Worm (Caenorhabditis elegans) whole organism, mixed stage, embryonic: ENCODE measurements around the gene F15A4.2.

Experiments used
- M03D4.4 ChIP-seq: sonication (generic microtip); optimal IDR thresholded peaks from 2 replicates; lab custom pipeline; 2017; ENCODE audit warnings: mild to moderate bottlenecking, missing genetic modification characterization, missing compliant biosample characterization
- blmp-1 ChIP-seq: fragments of 150-350 bp; optimal IDR thresholded peaks from 2 replicates; lab custom pipeline; 2014; ENCODE audit warnings: missing biosample characterization, missing genetic modification characterization
- ceh-39 ChIP-seq: fragments of 150-350 bp; optimal IDR thresholded peaks from 2 replicates; lab custom pipeline; 2014; ENCODE audit warnings: missing biosample characterization, missing genetic modification characterization
- ceh-43 ChIP-seq: fragments of 200-800 bp; sonication (Bioruptor generic); optimal IDR thresholded peaks from 2 replicates; lab custom pipeline; 2018; ENCODE audit warnings: mild to moderate bottlenecking, missing genetic modification characterization, moderate library complexity, missing compliant biosample characterization
- ceh-83 ChIP-seq: fragments of 200-800 bp; sonication (Bioruptor generic); optimal IDR thresholded peaks from 2 replicates; lab custom pipeline; 2018; ENCODE audit warnings: mild to moderate bottlenecking, missing genetic modification characterization, missing compliant biosample characterization
- ces-1 ChIP-seq: fragments of 150-350 bp; optimal IDR thresholded peaks from 2 replicates; lab custom pipeline; 2014; ENCODE audit warnings: missing biosample characterization, missing genetic modification reagents, missing genetic modification characterization
- cnd-1 ChIP-seq: fragments of 200-800 bp; sonication (Bioruptor generic); optimal IDR thresholded peaks from 2 replicates; lab custom pipeline; 2018; ENCODE audit warnings: mild to moderate bottlenecking, missing genetic modification characterization, missing compliant biosample characterization
- drap-1 ChIP-seq: fragments of 200-800 bp; sonication (Bioruptor generic); optimal IDR thresholded peaks from 3 replicates; lab custom pipeline; 2018; ENCODE audit warnings: mild to moderate bottlenecking, missing genetic modification characterization, missing compliant biosample characterization
- elt-1 ChIP-seq: sonication (generic microtip); optimal IDR thresholded peaks from 2 replicates; lab custom pipeline; 2017; ENCODE audit warnings: missing genetic modification characterization, mild to moderate bottlenecking, missing compliant biosample characterization, antibody characterized with exemption, moderate library complexity, borderline replicate concordance; ENCODE audit not compliant: insufficient read depth
- flh-1 ChIP-seq: fragments of 200-800 bp; sonication (Bioruptor generic); optimal IDR thresholded peaks from 2 replicates; lab custom pipeline; 2018; ENCODE audit warnings: mild to moderate bottlenecking, missing genetic modification characterization, moderate library complexity, missing compliant biosample characterization
- ham-2 ChIP-seq: fragments of 200-800 bp; sonication (Bioruptor generic); optimal IDR thresholded peaks from 2 replicates; lab custom pipeline; 2018; ENCODE audit warnings: mild to moderate bottlenecking, missing genetic modification characterization, missing compliant biosample characterization
- hlh-1 ChIP-seq: fragments of 150-350 bp; optimal IDR thresholded peaks from 2 replicates; lab custom pipeline; 2014; ENCODE audit warnings: missing biosample characterization, missing genetic modification reagents, missing genetic modification characterization
- lin-13 ChIP-seq: fragments of 150-350 bp; optimal IDR thresholded peaks from 2 replicates; lab custom pipeline; 2014; ENCODE audit warnings: missing biosample characterization, missing genetic modification characterization
- lsy-2 ChIP-seq: fragments of 150-350 bp; optimal IDR thresholded peaks from 2 replicates; lab custom pipeline; 2014; ENCODE audit warnings: missing biosample characterization, missing genetic modification characterization
- mep-1 ChIP-seq: fragments of 150-350 bp; optimal IDR thresholded peaks from 2 replicates; lab custom pipeline; 2017; ENCODE audit warnings: missing biosample characterization, missing genetic modification reagents, missing genetic modification characterization, inconsistent platforms
- mls-2 ChIP-seq: sonication (generic microtip); optimal IDR thresholded peaks from 2 replicates; lab custom pipeline; 2016; ENCODE audit warnings: mild to moderate bottlenecking, missing genetic modification characterization, moderate library complexity, missing compliant biosample characterization
- nhr-12 ChIP-seq: fragments of 150-350 bp; optimal IDR thresholded peaks from 2 replicates; lab custom pipeline; 2014; ENCODE audit warnings: missing biosample characterization, missing genetic modification characterization
- nhr-2 ChIP-seq: fragments of 150-350 bp; optimal IDR thresholded peaks from 2 replicates; lab custom pipeline; 2014; ENCODE audit warnings: missing biosample characterization, missing genetic modification characterization
- nhr-237 ChIP-seq: fragments of 150-350 bp; optimal IDR thresholded peaks from 2 replicates; lab custom pipeline; 2014; ENCODE audit warnings: missing biosample characterization, missing genetic modification characterization
- nhr-28 ChIP-seq: fragments of 150-350 bp; optimal IDR thresholded peaks from 2 replicates; lab custom pipeline; 2014; ENCODE audit warnings: missing biosample characterization, missing genetic modification characterization
- nhr-76 ChIP-seq: sonication (generic microtip); optimal IDR thresholded peaks from 2 replicates; lab custom pipeline; 2017; ENCODE audit warnings: missing biosample characterization, missing genetic modification characterization
- pha-4 ChIP-seq: fragments of 150-350 bp; optimal IDR thresholded peaks from 2 replicates; lab custom pipeline; 2018; ENCODE audit warnings: missing biosample characterization, missing genetic modification reagents, missing genetic modification characterization
- sem-2 ChIP-seq: fragments of 200-800 bp; sonication (Bioruptor generic); optimal IDR thresholded peaks from 2 replicates; lab custom pipeline; 2018; ENCODE audit warnings: mild to moderate bottlenecking, missing genetic modification characterization, missing compliant biosample characterization
- snpc-4 ChIP-seq: fragments of 150-350 bp; optimal IDR thresholded peaks from 2 replicates; lab custom pipeline; 2014; ENCODE audit warnings: missing biosample characterization, missing genetic modification characterization
- tbx-8 ChIP-seq: fragments of 200-800 bp; sonication (Bioruptor generic); optimal IDR thresholded peaks from 2 replicates; lab custom pipeline; 2018; ENCODE audit warnings: mild to moderate bottlenecking, missing genetic modification characterization, moderate library complexity, missing compliant biosample characterization
- unc-120 ChIP-seq: sonication (generic microtip); optimal IDR thresholded peaks from 2 replicates; lab custom pipeline; 2017; ENCODE audit warnings: missing genetic modification characterization, missing compliant biosample characterization; ENCODE audit not compliant: poor library complexity, severe bottlenecking
- unc-39 ChIP-seq: fragments of 150-350 bp; optimal IDR thresholded peaks from 2 replicates; lab custom pipeline; 2014; ENCODE audit warnings: missing biosample characterization, missing genetic modification characterization
- unc-62 ChIP-seq: fragments of 150-350 bp; optimal IDR thresholded peaks from 2 replicates; lab custom pipeline; 2014; ENCODE audit warnings: missing biosample characterization, missing genetic modification reagents, missing genetic modification characterization
- zip-8 ChIP-seq: fragments of 150-350 bp; optimal IDR thresholded peaks from 2 replicates; lab custom pipeline; 2014; ENCODE audit warnings: missing biosample characterization, missing genetic modification characterization
- ztf-11 ChIP-seq: fragments of 150-350 bp; optimal IDR thresholded peaks from 2 replicates; lab custom pipeline; 2014; ENCODE audit warnings: missing biosample characterization, missing genetic modification characterization

F15A4.2 gene

ce11 chrII:12462244-12462643, at the start of gene F15A4.2:
TSS of gene F15A4.2 (plus strand) at chrII:12462544.
- TF ChIP-seq lsy-2 (tag; lab: Kevin White, UChicago) (peak; percentile 12), nhr-2 (tag; lab: Kevin White, UChicago) (no peak), zip-8 (peak; percentile 29), ceh-39 (tag; lab: Kevin White, UChicago) (peak; percentile 66)

- TF ChIP-seq lin-13 (tag; lab: Kevin White, UChicago), result no peak
- TF ChIP-seq flh-1 (GFP tag; lab: Kevin White, UChicago), result no peak
- TF ChIP-seq M03D4.4 (tag; lab: Kevin White, UChicago), result no peak
- TF ChIP-seq nhr-237 (tag; lab: Kevin White, UChicago), result no peak
- no peak for TF ChIP-seq sem-2
- TF ChIP-seq unc-120 (tag; lab: Kevin White, UChicago), result no peak
- TF ChIP-seq tbx-8 (GFP tag; lab: Kevin White, UChicago), result no peak
- TF ChIP-seq nhr-76 (tag; lab: Kevin White, UChicago), result no peak
- TF ChIP-seq ztf-11 (tag; lab: Kevin White, UChicago), result no peak
- no peak for TF ChIP-seq pha-4 (tag; lab: Kevin White, UChicago)
- TF ChIP-seq nhr-12 (tag; lab: Kevin White, UChicago), result no peak
- TF ChIP-seq unc-39 (tag; lab: Kevin White, UChicago), result no peak
- TF ChIP-seq ceh-83 (GFP tag; lab: Kevin White, UChicago), result no peak
- TF ChIP-seq hlh-1 (tag; lab: Kevin White, UChicago), result no peak
- no peak for TF ChIP-seq drap-1 (GFP tag; lab: Kevin White, UChicago)
- TF ChIP-seq zip-8, result no peak
- no peak for TF ChIP-seq ham-2
Measured at ce11 chrII:12414805-12415204, 47.5 kb upstream of the F15A4.2 start, which contains the start of gene Y57A10C.11. TSS of gene Y57A10C.11 (minus strand) at chrII:12414905.

DNA sequence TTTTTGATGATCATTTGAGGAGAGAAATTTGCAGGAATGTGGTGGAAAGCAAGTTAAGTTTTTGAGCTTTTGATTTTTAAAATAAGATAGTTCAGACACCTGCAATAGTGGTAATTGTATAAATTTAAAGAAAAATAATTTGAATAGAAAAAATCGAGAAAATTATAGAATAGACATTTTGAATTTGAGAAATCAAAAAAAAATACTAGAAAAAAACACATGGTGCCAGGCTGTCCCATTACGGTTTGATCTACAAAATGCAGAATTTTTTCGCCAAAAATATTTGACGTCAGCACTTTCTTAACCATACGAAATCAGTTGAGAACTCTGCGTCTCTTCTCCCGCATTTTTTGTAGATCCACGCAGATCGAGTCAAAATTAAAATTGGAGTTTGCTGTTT, 44.8 kb upstream of the F15A4.2 start, which contains the start of gene sre-27:
Gene sre-27 (minus strand): TSS at position 101 of the 400 bp plus-strand sequence.
- TF ChIP-seq ceh-39 (tag; lab: Kevin White, UChicago), result no peak
- no peak for TF ChIP-seq lsy-2 (tag; lab: Kevin White, UChicago)
- no peak for TF ChIP-seq tbx-8 (GFP tag; lab: Kevin White, UChicago)
- no peak for TF ChIP-seq elt-1 (tag; lab: Kevin White, UChicago)
- TF ChIP-seq unc-62 (GFP tag; lab: Kevin White, UChicago), result no peak
- no peak for TF ChIP-seq mep-1 (tag; lab: Kevin White, UChicago)
- no peak for TF ChIP-seq zip-8

- TF ChIP-seq snpc-4 (tag; lab: Kevin White, UChicago), result no peak
- TF ChIP-seq ces-1, result no peak
- TF ChIP-seq unc-62 (GFP tag; lab: Kevin White, UChicago), result no peak
- TF ChIP-seq, all 35 proteins: peak for 0
Measured at ce11 chrII:12417996-12418395, 44.3 kb upstream of the F15A4.2 start.

DNA sequence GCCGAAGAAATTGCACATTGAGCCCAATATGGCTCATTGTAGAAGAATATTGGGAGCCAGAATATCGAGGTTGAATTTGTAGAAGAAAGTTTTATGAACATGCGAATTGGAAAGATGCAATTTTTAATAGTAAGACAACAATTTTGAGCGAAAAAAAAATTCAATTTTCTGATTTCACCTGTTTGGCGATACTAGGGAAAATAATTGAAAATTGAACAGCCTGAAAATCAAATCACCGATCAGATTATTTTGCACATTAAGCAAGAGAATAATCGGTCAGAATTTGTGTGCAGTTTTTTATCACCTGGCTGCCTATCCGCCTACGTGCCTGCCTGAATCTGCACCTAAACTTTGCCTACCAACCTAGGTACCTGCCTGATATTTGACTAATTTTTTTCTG, 41.9 kb upstream of the F15A4.2 start, which contains the start of gene sre-26:
Gene sre-26 (minus strand): TSS at position 101 of the 400 bp plus-strand sequence.
- TF ChIP-seq ceh-39 (tag; lab: Kevin White, UChicago) (no peak), pha-4 (tag; lab: Kevin White, UChicago) (no peak), ceh-43 (no peak), sem-2 (no peak), nhr-2 (tag; lab: Kevin White, UChicago) (no peak), mls-2 (tag; lab: Kevin White, UChicago) (no peak), nhr-12 (tag; lab: Kevin White, UChicago) (no peak), cnd-1 (tag; lab: Kevin White, UChicago) (no peak), mep-1 (tag; lab: Kevin White, UChicago) (no peak), nhr-28 (tag; lab: Kevin White, UChicago) (no peak), tbx-8 (GFP tag; lab: Kevin White, UChicago) (no peak), ztf-11 (tag; lab: Kevin White, UChicago) (no peak), unc-120 (tag; lab: Kevin White, UChicago) (no peak), blmp-1 (tag; lab: Kevin White, UChicago) (no peak), lsy-2 (tag; lab: Kevin White, UChicago) (no peak), M03D4.4 (tag; lab: Kevin White, UChicago) (no peak)
